Worm (Caenorhabditis elegans) whole organism, young adult: ENCODE data around the gene odr-10.
A peak's percentile ranks its signal among the peaks of the same experiment; 100 is the strongest.

Experiments used
- B0261.1 ChIP-seq: sonication (generic microtip); optimal IDR thresholded peaks from 2 replicates; lab custom pipeline; 2016; ENCODE audit warnings: mild to moderate bottlenecking, missing genetic modification characterization, moderate library complexity, missing compliant biosample characterization
- C06A6.2 ChIP-seq: fragments of 200-800 bp; sonication (Bioruptor generic); conservative IDR thresholded peaks from 2 replicates; pipeline ENCODE4 v1.3.6; 2022; ENCODE audit warnings: missing genetic modification characterization, missing compliant biosample characterization
- F33H1.4 ChIP-seq: fragments of 200-800 bp; sonication (Bioruptor generic); IDR thresholded peaks from 2 replicates; pipeline ENCODE4 v1.3.6; 2022; ENCODE audit warnings: missing genetic modification reagents, missing genetic modification characterization, missing compliant biosample characterization
- F37B4.10 ChIP-seq: fragments of 200-800 bp; sonication (Bioruptor generic); IDR thresholded peaks from 2 replicates; pipeline ENCODE4 v1.3.6; 2022; ENCODE audit warnings: missing genetic modification characterization, missing compliant biosample characterization
- F55B11.4 ChIP-seq: sonication (generic microtip); optimal IDR thresholded peaks from 2 replicates; lab custom pipeline; 2016; ENCODE audit warnings: missing compliant biosample characterization, missing genetic modification characterization, borderline replicate concordance; ENCODE audit not compliant: insufficient read depth
- K11D2.4 ChIP-seq: fragments of 200-800 bp; sonication (Bioruptor generic); IDR thresholded peaks from 2 replicates; pipeline ENCODE4 v1.3.6; 2022; ENCODE audit warnings: missing genetic modification reagents, missing genetic modification characterization, missing compliant biosample characterization
- Y53G8AR.9 ChIP-seq: fragments of 200-800 bp; sonication (Bioruptor generic); conservative IDR thresholded peaks from 2 replicates; pipeline ENCODE4 v1.3.6; 2022; ENCODE audit warnings: missing genetic modification reagents, missing genetic modification characterization, missing compliant biosample characterization
- ZK185.1 ChIP-seq: sonication (generic microtip); optimal IDR thresholded peaks from 2 replicates; lab custom pipeline; 2016; ENCODE audit warnings: mild to moderate bottlenecking, missing genetic modification characterization, missing compliant biosample characterization; ENCODE audit not compliant: poor library complexity, severe bottlenecking
- akir-1 ChIP-seq: fragments of 200-800 bp; sonication (Bioruptor generic); optimal IDR thresholded peaks from 2 replicates; lab custom pipeline; 2018; ENCODE audit warnings: mild to moderate bottlenecking, missing genetic modification characterization, moderate library complexity, missing compliant biosample characterization
- atf-7 ChIP-seq: sonication (generic microtip); optimal IDR thresholded peaks from 2 replicates; lab custom pipeline; 2017; ENCODE audit warnings: mild to moderate bottlenecking, missing genetic modification characterization, missing compliant biosample characterization
- cebp-1 ChIP-seq, 2 experiments: fragments of 200-800 bp in 1 of 2; sonication (Bioruptor generic) in 1 of 2; sonication (generic microtip) in 1 of 2; IDR thresholded peaks in 1 of 2; optimal IDR thresholded peaks in 1 of 2; 2 replicates each; pipeline versions ENCODE4 v1.3.6 to Lab custom; 2017 to 2022; ENCODE audit warnings: missing compliant biosample characterization in 2 of 2, missing genetic modification characterization in 2 of 2, mild to moderate bottlenecking in 1 of 2, missing genetic modification reagents in 1 of 2, moderate library complexity in 1 of 2
- ceh-27 ChIP-seq: fragments of 200-800 bp; sonication (Bioruptor generic); optimal IDR thresholded peaks from 2 replicates; lab custom pipeline; 2018; ENCODE audit warnings: mild to moderate bottlenecking, missing genetic modification characterization, moderate library complexity, missing compliant biosample characterization
- ceh-40 ChIP-seq: fragments of 200-800 bp; sonication (Bioruptor generic); IDR thresholded peaks from 2 replicates; pipeline ENCODE4 v1.3.6; 2022; ENCODE audit warnings: missing genetic modification characterization, missing compliant biosample characterization
- egrh-3 ChIP-seq: fragments of 200-800 bp; sonication (Bioruptor generic); IDR thresholded peaks from 2 replicates; pipeline ENCODE4 v1.3.6; 2022; ENCODE audit warnings: missing genetic modification reagents, missing genetic modification characterization, missing compliant biosample characterization
- ets-4 ChIP-seq: fragments of 200-800 bp; sonication (Bioruptor generic); optimal IDR thresholded peaks from 2 replicates; lab custom pipeline; 2018; ENCODE audit warnings: mild to moderate bottlenecking, missing genetic modification characterization, missing compliant biosample characterization
- him-1 ChIP-seq: sonication (generic microtip); optimal IDR thresholded peaks from 2 replicates; lab custom pipeline; 2016; ENCODE audit warnings: missing genotype, missing genetic modification reagents, missing genetic modification characterization, missing compliant biosample characterization
- hlh-26 ChIP-seq: fragments of 200-800 bp; sonication (Bioruptor generic); conservative IDR thresholded peaks from 2 replicates; pipeline ENCODE4 v1.3.6; 2022; ENCODE audit warnings: missing genetic modification reagents, missing genetic modification characterization, missing compliant biosample characterization
- hmg-20 ChIP-seq: fragments of 200-800 bp; sonication (Bioruptor generic); IDR thresholded peaks from 2 replicates; pipeline ENCODE4 v1.3.6; 2022; ENCODE audit warnings: missing genetic modification reagents, missing genetic modification characterization, missing compliant biosample characterization
- hsf-1 ChIP-seq: fragments of 200-800 bp; sonication (Bioruptor generic); IDR thresholded peaks from 2 replicates; pipeline ENCODE4 v1.3.6; 2022; ENCODE audit warnings: missing genetic modification reagents, missing genetic modification characterization, missing compliant biosample characterization
- lin-35 ChIP-seq, 3 experiments: fragments of 150-350 bp in 2 of 3; sonication (generic microtip) in 1 of 3; optimal IDR thresholded peaks; 2 replicates each; lab custom pipeline; 2014 to 2018; ENCODE audit warnings: missing biosample characterization in 3 of 3, missing genetic modification characterization in 3 of 3, missing genetic modification reagents in 3 of 3
- lin-40 ChIP-seq: sonication (generic microtip); optimal IDR thresholded peaks from 2 replicates; lab custom pipeline; 2016; ENCODE audit warnings: missing genetic modification characterization, mild to moderate bottlenecking, missing compliant biosample characterization, missing genotype, missing genetic modification reagents
- lin-54 ChIP-seq: fragments of 200-800 bp; sonication (Bioruptor generic); optimal IDR thresholded peaks from 2 replicates; lab custom pipeline; 2018; ENCODE audit warnings: mild to moderate bottlenecking, missing genetic modification characterization, missing compliant biosample characterization
- lir-1 ChIP-seq: fragments of 200-800 bp; sonication (Bioruptor generic); conservative IDR thresholded peaks from 2 replicates; pipeline ENCODE4 v1.3.6; 2022; ENCODE audit warnings: missing genetic modification reagents, missing genetic modification characterization, missing compliant biosample characterization
- madf-6 ChIP-seq: fragments of 200-800 bp; sonication (Bioruptor generic); IDR thresholded peaks from 2 replicates; pipeline ENCODE4 v1.3.6; 2022; ENCODE audit warnings: missing genetic modification reagents, missing genetic modification characterization, missing compliant biosample characterization
- nfya-1 ChIP-seq: sonication (generic microtip); optimal IDR thresholded peaks from 2 replicates; lab custom pipeline; 2017; ENCODE audit warnings: antibody characterized with exemption, missing compliant biosample characterization, missing genetic modification characterization, borderline replicate concordance; ENCODE audit not compliant: insufficient read depth
- nfyb-1 ChIP-seq: fragments of 200-800 bp; sonication (Bioruptor generic); IDR thresholded peaks from 2 replicates; pipeline ENCODE4 v1.3.6; 2022; ENCODE audit warnings: missing genetic modification reagents, missing genetic modification characterization, missing compliant biosample characterization
- nhr-120 ChIP-seq: fragments of 200-800 bp; sonication (Bioruptor generic); IDR thresholded peaks from 2 replicates; pipeline ENCODE4 v1.3.6; 2022; ENCODE audit warnings: missing genetic modification characterization, missing compliant biosample characterization
- nhr-179 ChIP-seq: sonication (generic microtip); optimal IDR thresholded peaks from 2 replicates; lab custom pipeline; 2016; ENCODE audit warnings: mild to moderate bottlenecking, missing genetic modification characterization, missing compliant biosample characterization
- nhr-80 ChIP-seq: sonication (generic microtip); optimal IDR thresholded peaks from 2 replicates; lab custom pipeline; 2016; ENCODE audit warnings: missing genetic modification characterization, missing compliant biosample characterization
- pbrm-1 ChIP-seq: fragments of 200-800 bp; sonication (Bioruptor generic); IDR thresholded peaks from 2 replicates; pipeline ENCODE4 v1.3.6; 2022; ENCODE audit warnings: missing genetic modification reagents, missing genetic modification characterization, missing compliant biosample characterization
- pha-4 ChIP-seq: fragments of 150-350 bp; sonication (generic microtip); optimal IDR thresholded peaks from 2 replicates; lab custom pipeline; 2014; ENCODE audit warnings: missing biosample characterization, missing genetic modification reagents, missing genetic modification characterization
- rec-8 ChIP-seq, 2 experiments: sonication (generic microtip); optimal IDR thresholded peaks; 2 replicates each; lab custom pipeline; 2016; ENCODE audit warnings: mild to moderate bottlenecking in 2 of 2, missing genetic modification characterization in 2 of 2, missing genetic modification reagents in 2 of 2, missing genotype in 2 of 2, missing biosample characterization in 1 of 2, missing compliant biosample characterization in 1 of 2, moderate library complexity in 1 of 2
- rpc-1 ChIP-seq, 2 experiments: fragments of 150-350 bp in 1 of 2; sonication (generic microtip) in 1 of 2; optimal IDR thresholded peaks; 2 replicates each; lab custom pipeline; 2014 to 2018; ENCODE audit warnings: missing biosample characterization in 1 of 2, missing genetic modification characterization in 1 of 2, missing genetic modification reagents in 1 of 2, missing genotype in 1 of 2
- sdz-38 ChIP-seq: sonication (generic microtip); optimal IDR thresholded peaks from 2 replicates; lab custom pipeline; 2016; ENCODE audit warnings: missing genotype, missing genetic modification characterization, missing compliant biosample characterization
- tbx-9 ChIP-seq: sonication (generic microtip); optimal IDR thresholded peaks from 2 replicates; lab custom pipeline; 2016; ENCODE audit warnings: borderline replicate concordance, missing genetic modification characterization, inconsistent platforms, missing compliant biosample characterization
- tlf-1 ChIP-seq: fragments of 200-800 bp; sonication (Bioruptor generic); optimal IDR thresholded peaks from 2 replicates; lab custom pipeline; 2018; ENCODE audit warnings: mild to moderate bottlenecking, missing genetic modification characterization, missing compliant biosample characterization
- unc-62 ChIP-seq: fragments of 150-350 bp; optimal IDR thresholded peaks from 2 replicates; lab custom pipeline; 2014; ENCODE audit warnings: missing biosample characterization, missing genetic modification reagents, missing genetic modification characterization
- zfh-2 ChIP-seq: fragments of 200-800 bp; sonication (Bioruptor generic); conservative IDR thresholded peaks from 2 replicates; pipeline ENCODE4 v1.3.6; 2022; ENCODE audit warnings: missing genetic modification reagents, missing genetic modification characterization, missing compliant biosample characterization
- zim-3 ChIP-seq: sonication (generic microtip); optimal IDR thresholded peaks from 2 replicates; lab custom pipeline; 2017; ENCODE audit warnings: mild to moderate bottlenecking, missing genetic modification characterization, moderate library complexity, missing compliant biosample characterization
- ztf-22 ChIP-seq: fragments of 200-800 bp; sonication (Bioruptor generic); optimal IDR thresholded peaks from 2 replicates; lab custom pipeline; 2018; ENCODE audit warnings: mild to moderate bottlenecking, missing genetic modification characterization, moderate library complexity, missing compliant biosample characterization
- ztf-3 ChIP-seq: fragments of 200-800 bp; sonication (Bioruptor generic); optimal IDR thresholded peaks from 2 replicates; lab custom pipeline; 2018; ENCODE audit warnings: mild to moderate bottlenecking, missing genetic modification characterization, missing compliant biosample characterization

Gene odr-10

DNA sequence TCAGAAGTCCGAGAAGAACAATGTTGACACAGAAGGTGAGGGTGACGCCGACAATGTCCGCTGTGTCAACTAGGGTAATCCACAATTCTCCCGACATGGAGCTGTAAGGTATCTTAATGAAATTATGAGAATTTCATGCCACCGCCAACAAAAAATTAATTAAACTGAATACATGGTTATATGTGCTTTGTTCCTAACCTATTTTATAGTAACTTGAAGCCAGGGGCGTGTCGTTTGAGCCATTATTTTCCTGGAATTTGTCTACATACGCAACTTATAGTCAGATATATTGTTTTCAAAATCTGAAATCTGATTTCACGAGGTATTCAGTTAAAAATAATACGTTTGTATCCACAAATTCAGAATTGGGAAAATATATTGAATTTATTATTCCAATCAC is at the start of gene odr-10:
Gene odr-10 (minus strand): TSS at position 101 of the 400 bp plus-strand sequence.
- TF ChIP-seq Y53G8AR.9 (GFP tag; lab: Robert Waterston, UW) (no peak), akir-1 (GFP tag; lab: Kevin White, UChicago) (no peak), ZK185.1 (no peak), ceh-40 (no peak), pbrm-1 (GFP tag; lab: Robert Waterston, UW) (no peak), hlh-26 (GFP tag; lab: Robert Waterston, UW) (no peak), tbx-9 (no peak), madf-6 (GFP tag; lab: Robert Waterston, UW) (no peak), lin-35 (GFP tag; optimal IDR thresholded peaks at IDR 0.05; lab: Kevin White, UChicago) (no peak), zim-3 (tag; lab: Kevin White, UChicago) (no peak), ztf-22 (GFP tag; lab: Kevin White, UChicago) (no peak), rec-8 (tag; optimal IDR thresholded peaks at IDR 0.05; lab: Kevin White, UChicago) (no peak), K11D2.4 (no peak), F55B11.4 (tag; lab: Kevin White, UChicago) (no peak)

ce11 chrX:6915279-6915678 is 49.5 kb upstream of the odr-10 start:
- TF ChIP-seq nhr-120 (GFP tag; lab: Robert Waterston, UW): no peak

ce11 chrX:6913989-6914388 is 48.2 kb upstream of the odr-10 start, which contains the start of gene nhx-4:
Gene nhx-4, plus strand, starts transcription at chrX:6914289.
- TF ChIP-seq hsf-1 (no peak), B0261.1 (tag; lab: Kevin White, UChicago) (no peak), tbx-9 (no peak), lir-1 (no peak), nfyb-1 (GFP tag; lab: Robert Waterston, UW) (no peak), nhr-179 (tag; lab: Kevin White, UChicago) (no peak), nfya-1 (tag; lab: Kevin White, UChicago) (no peak), hmg-20 (GFP tag; lab: Robert Waterston, UW) (no peak), lin-40 (tag; lab: Kevin White, UChicago) (no peak), egrh-3 (GFP tag; lab: Robert Waterston, UW) (no peak), pha-4 (no peak), akir-1 (GFP tag; lab: Kevin White, UChicago) (no peak), zfh-2 (GFP tag; lab: Robert Waterston, UW) (no peak), sdz-38 (tag; lab: Kevin White, UChicago) (no peak), F37B4.10 (no peak), K11D2.4 (no peak), tlf-1 (GFP tag; lab: Kevin White, UChicago) (no peak), ceh-27 (GFP tag; lab: Kevin White, UChicago) (no peak), him-1 (tag; lab: Kevin White, UChicago) (no peak)

- TF ChIP-seq lir-1 (0 out of 2 replicates have a peak, but pooled peaks have one; percentile 14), F33H1.4 (GFP tag; lab: Robert Waterston, UW) (no peak), atf-7 (tag; lab: Kevin White, UChicago) (peak; percentile 46), cebp-1 (GFP tag; IDR thresholded peaks at IDR 0.05; lab: Robert Waterston, UW) (no peak), cebp-1 (tag; optimal IDR thresholded peaks at IDR 0.05; lab: Kevin White, UChicago) (peak; percentile 41), ztf-3 (GFP tag; lab: Kevin White, UChicago) (no peak), rpc-1 (optimal IDR thresholded peaks at IDR 0.05; lab: Kevin White, UChicago) (no peak), rpc-1 (tag; optimal IDR thresholded peaks at IDR 0.05; lab: Kevin White, UChicago) (no peak), C06A6.2 (GFP tag; lab: Robert Waterston, UW) (no peak), hmg-20 (GFP tag; lab: Robert Waterston, UW) (no peak), pha-4 (peak; percentile 22), nhr-80 (tag; lab: Kevin White, UChicago) (peak; percentile 83), ets-4 (GFP tag; lab: Kevin White, UChicago) (peak; percentile 13), lin-54 (no peak), unc-62 (GFP tag; lab: Kevin White, UChicago) (peak; percentile 24), ztf-22 (GFP tag; lab: Kevin White, UChicago) (peak; percentile 37)
These were observed 39.8 kb upstream of the odr-10 start for ce11 chrX:6905581-6905980.
